Fruit fly (Drosophila melanogaster) whole organism, pupa: ENCODE measurements around the gene Sdhaf3.

ENCODE experiments used
- CG13204 ChIP-seq: fragments of 200-800 bp; sonication (Bioruptor generic); optimal IDR thresholded peaks from 2 replicates; lab custom pipeline; 2018; ENCODE audit warnings: missing biosample characterization, mild to moderate bottlenecking, missing genetic modification characterization, moderate library complexity
- CG32121 ChIP-seq: fragments of 200-800 bp; sonication (Bioruptor generic); IDR thresholded peaks from 2 replicates; pipeline ENCODE4 v1.3.6; 2022; ENCODE audit warnings: missing biosample characterization, missing genetic modification characterization
- CG34367 ChIP-seq: fragments of 200-800 bp; sonication (Bioruptor generic); optimal IDR thresholded peaks from 2 replicates; lab custom pipeline; 2018; ENCODE audit warnings: missing biosample characterization, mild to moderate bottlenecking, missing genetic modification characterization
- CG4496 ChIP-seq: fragments of 200-800 bp; sonication (Bioruptor generic); IDR thresholded peaks from 3 replicates; pipeline ENCODE4 v1.3.6; 2022; ENCODE audit warnings: missing biosample characterization, missing genetic modification characterization
- EcR ChIP-seq: fragments of 200-800 bp; sonication (Bioruptor generic); optimal IDR thresholded peaks from 3 replicates; lab custom pipeline; 2019; ENCODE audit warnings: missing biosample characterization, missing genetic modification characterization, mild to moderate bottlenecking, moderate library complexity, missing genetic modification reagents
- Ets98B ChIP-seq: fragments of 200-800 bp; sonication (Bioruptor generic); IDR thresholded peaks from 2 replicates; pipeline ENCODE4 v1.3.6; 2022; ENCODE audit warnings: missing biosample characterization, missing genetic modification characterization
- fd96Ca ChIP-seq: fragments of 200-800 bp; sonication (Bioruptor generic); IDR thresholded peaks from 3 replicates; pipeline ENCODE4 v1.3.6; 2022; ENCODE audit warnings: missing biosample characterization, missing genetic modification characterization
- gl ChIP-seq: fragments of 200-800 bp; sonication (Bioruptor generic); optimal IDR thresholded peaks from 2 replicates; lab custom pipeline; 2018; ENCODE audit warnings: missing biosample characterization, mild to moderate bottlenecking, missing genetic modification characterization

- TF ChIP-seq Ets98B (GFP tag; lab: Robert Waterston, UW), result no peak
- TF ChIP-seq CG34367, result no peak
- TF ChIP-seq fd96Ca, result no peak
- no peak for TF ChIP-seq gl
- no peak for TF ChIP-seq CG13204 (GFP tag; lab: Kevin White, UChicago)
- TF ChIP-seq EcR (GFP tag; lab: Kevin White, UChicago), result no peak
- TF ChIP-seq CG4496 (GFP tag; lab: Robert Waterston, UW), result no peak
- no peak for TF ChIP-seq CG32121 (GFP tag; lab: Robert Waterston, UW)
These were observed 28.1 kb downstream of the Sdhaf3 start, which contains the start of gene CG10405 for dm6 chr3R:16454192-16454591.
